Fruit fly (Drosophila melanogaster) whole organism, prepupa: ENCODE data around the gene MED17.

Experiments
- Blimp-1 ChIP-seq: fragments of 200-800 bp; sonication (Bioruptor generic); optimal IDR thresholded peaks from 3 replicates; lab custom pipeline; 2017; ENCODE audit warnings: missing biosample characterization, missing genetic modification characterization, mild to moderate bottlenecking, moderate library complexity, missing genetic modification reagents
- CG11902 ChIP-seq: fragments of 200-800 bp; sonication (Bioruptor generic); optimal IDR thresholded peaks from 3 replicates; lab custom pipeline; 2016; ENCODE audit warnings: missing biosample characterization, missing genetic modification characterization
- CG15336 ChIP-seq: fragments of 200-800 bp; sonication (Bioruptor generic); IDR thresholded peaks from 2 replicates; pipeline ENCODE4 v1.3.6; 2022; ENCODE audit warnings: missing biosample characterization, missing genetic modification characterization
- CG1621 ChIP-seq: fragments of 200-800 bp; sonication (Bioruptor generic); optimal IDR thresholded peaks from 3 replicates; lab custom pipeline; 2018; ENCODE audit warnings: missing biosample characterization, mild to moderate bottlenecking, missing genetic modification characterization
- CG16779 ChIP-seq: fragments of 200-800 bp; sonication (Bioruptor generic); optimal IDR thresholded peaks from 3 replicates; lab custom pipeline; 2017; ENCODE audit warnings: missing biosample characterization, mild to moderate bottlenecking, missing genetic modification characterization
- CG3032 ChIP-seq: fragments of 200-800 bp; optimal IDR thresholded peaks from 2 replicates; lab custom pipeline; 2019; ENCODE audit warnings: missing biosample characterization, mild to moderate bottlenecking, missing genetic modification characterization, moderate library complexity
- CG32006 ChIP-seq: fragments of 200-800 bp; sonication (Bioruptor generic); optimal IDR thresholded peaks from 3 replicates; lab custom pipeline; 2017; ENCODE audit warnings: missing biosample characterization, mild to moderate bottlenecking, missing genetic modification characterization
- CG34406 ChIP-seq: fragments of 200-800 bp; sonication (Bioruptor generic); optimal IDR thresholded peaks from 3 replicates; lab custom pipeline; 2016; ENCODE audit warnings: missing biosample characterization, missing genetic modification characterization
- CG6163 ChIP-seq: fragments of 200-800 bp; sonication (Bioruptor generic); IDR thresholded peaks from 3 replicates; pipeline ENCODE4 v1.3.6; 2022; ENCODE audit warnings: missing biosample characterization, missing genetic modification characterization
- CG6276 ChIP-seq: fragments of 200-800 bp; sonication (Bioruptor generic); optimal IDR thresholded peaks from 2 replicates; lab custom pipeline; 2017; ENCODE audit warnings: missing biosample characterization, mild to moderate bottlenecking, missing genetic modification characterization
- CG6792 ChIP-seq: fragments of 200-800 bp; sonication (Bioruptor generic); optimal IDR thresholded peaks from 3 replicates; lab custom pipeline; 2016; ENCODE audit warnings: missing biosample characterization, missing genetic modification characterization
- CG6808 ChIP-seq: fragments of 200-800 bp; sonication (Bioruptor generic); optimal IDR thresholded peaks from 3 replicates; lab custom pipeline; 2017; ENCODE audit warnings: missing biosample characterization, missing genetic modification characterization, mild to moderate bottlenecking, moderate library complexity, missing genetic modification reagents
- CG6854 ChIP-seq: fragments of 200-800 bp; sonication (Bioruptor generic); optimal IDR thresholded peaks from 2 replicates; lab custom pipeline; 2017; ENCODE audit warnings: missing biosample characterization, mild to moderate bottlenecking, missing genetic modification characterization
- CG7368 ChIP-seq: fragments of 200-800 bp; sonication (Bioruptor generic); optimal IDR thresholded peaks from 3 replicates; lab custom pipeline; 2016; ENCODE audit warnings: missing biosample characterization, missing genetic modification characterization
- CG8119 ChIP-seq: fragments of 200-800 bp; sonication (Bioruptor generic); IDR thresholded peaks from 3 replicates; pipeline ENCODE4 v1.3.6; 2022; ENCODE audit warnings: missing biosample characterization, missing genetic modification characterization
- CG8319 ChIP-seq: fragments of 200-800 bp; sonication (Bioruptor generic); optimal IDR thresholded peaks from 3 replicates; lab custom pipeline; 2016; ENCODE audit warnings: missing biosample characterization, missing genetic modification characterization
- CG8632 ChIP-seq: fragments of 200-800 bp; sonication (Bioruptor generic); optimal IDR thresholded peaks from 3 replicates; lab custom pipeline; 2016; ENCODE audit warnings: missing biosample characterization, missing genetic modification characterization
- CG9139 ChIP-seq: fragments of 200-800 bp; sonication (Bioruptor generic); optimal IDR thresholded peaks from 3 replicates; lab custom pipeline; 2017; ENCODE audit warnings: missing biosample characterization, mild to moderate bottlenecking, missing genetic modification characterization
- Eip78C ChIP-seq: fragments of 200-800 bp; sonication (Bioruptor generic); peaks from one replicate; lab custom pipeline; 2016; ENCODE audit warnings: missing biosample characterization, missing genetic modification characterization
- Eip93F ChIP-seq: fragments of 200-800 bp; sonication (Bioruptor generic); optimal IDR thresholded peaks from 2 replicates; lab custom pipeline; 2016; ENCODE audit warnings: missing biosample characterization, mild to moderate bottlenecking, missing genetic modification characterization
- Ets96B ChIP-seq: fragments of 200-800 bp; optimal IDR thresholded peaks from 2 replicates; lab custom pipeline; 2019; ENCODE audit warnings: missing biosample characterization, mild to moderate bottlenecking, missing genetic modification characterization, moderate library complexity
- Hr38 ChIP-seq: sonication (Bioruptor generic); optimal IDR thresholded peaks from 2 replicates; lab custom pipeline; 2016; ENCODE audit warnings: missing biosample characterization, missing genetic modification characterization
- Hr39 ChIP-seq: fragments of 200-800 bp; sonication (Bioruptor generic); optimal IDR thresholded peaks from 2 replicates; lab custom pipeline; 2016; ENCODE audit warnings: missing biosample characterization, missing genetic modification characterization
- Lpt ChIP-seq: fragments of 200-800 bp; sonication (Bioruptor generic); optimal IDR thresholded peaks from 3 replicates; lab custom pipeline; 2016; ENCODE audit warnings: missing biosample characterization, missing genetic modification characterization
- Met ChIP-seq: fragments of 200-800 bp; sonication (Bioruptor generic); optimal IDR thresholded peaks from 3 replicates; lab custom pipeline; 2016; ENCODE audit warnings: missing biosample characterization, missing genetic modification characterization
- Smox ChIP-seq: fragments of 200-800 bp; sonication (Bioruptor generic); optimal IDR thresholded peaks from 3 replicates; lab custom pipeline; 2016; ENCODE audit warnings: missing biosample characterization, missing genetic modification characterization
- Sox102F ChIP-seq: fragments of 200-800 bp; sonication (Bioruptor generic); optimal IDR thresholded peaks from 2 replicates; lab custom pipeline; 2016; ENCODE audit warnings: missing biosample characterization, mild to moderate bottlenecking, missing genetic modification characterization
- Sox15 ChIP-seq: fragments of 200-800 bp; sonication (Bioruptor generic); optimal IDR thresholded peaks from 3 replicates; lab custom pipeline; 2016; ENCODE audit warnings: missing biosample characterization, missing genetic modification characterization
- achi ChIP-seq: fragments of 200-800 bp; sonication (Bioruptor generic); optimal IDR thresholded peaks from 3 replicates; lab custom pipeline; 2016; ENCODE audit warnings: missing biosample characterization, missing genetic modification characterization
- acj6 ChIP-seq: fragments of 200-800 bp; sonication (Bioruptor generic); optimal IDR thresholded peaks from 3 replicates; lab custom pipeline; 2016; ENCODE audit warnings: missing biosample characterization, missing genetic modification characterization
- cyc ChIP-seq: fragments of 200-800 bp; sonication (Bioruptor generic); optimal IDR thresholded peaks from 3 replicates; lab custom pipeline; 2016; ENCODE audit warnings: missing biosample characterization, missing genetic modification characterization
- dsx ChIP-seq: fragments of 200-800 bp; optimal IDR thresholded peaks from 3 replicates; lab custom pipeline; 2019; ENCODE audit warnings: missing biosample characterization, mild to moderate bottlenecking, missing genetic modification characterization, moderate library complexity; ENCODE audit not compliant: poor library complexity, severe bottlenecking
- fd59A ChIP-seq: fragments of 200-800 bp; sonication (Bioruptor generic); optimal IDR thresholded peaks from 2 replicates; lab custom pipeline; 2017; ENCODE audit warnings: missing biosample characterization, mild to moderate bottlenecking, missing genetic modification characterization, missing genetic modification reagents
- fkh ChIP-seq: fragments of 200-800 bp; sonication (Bioruptor generic); optimal IDR thresholded peaks from 3 replicates; lab custom pipeline; 2017; ENCODE audit warnings: missing biosample characterization, mild to moderate bottlenecking, missing genetic modification characterization, moderate library complexity
- lz ChIP-seq: fragments of 200-800 bp; sonication (Bioruptor generic); optimal IDR thresholded peaks from 3 replicates; lab custom pipeline; 2016; ENCODE audit warnings: missing biosample characterization, missing genetic modification characterization
- net ChIP-seq: fragments of 200-800 bp; sonication (Bioruptor generic); optimal IDR thresholded peaks from 3 replicates; lab custom pipeline; 2016; ENCODE audit warnings: missing biosample characterization, missing genetic modification characterization
- spab ChIP-seq: fragments of 200-800 bp; sonication (Bioruptor generic); optimal IDR thresholded peaks from 2 replicates; lab custom pipeline; 2017; ENCODE audit warnings: missing biosample characterization, mild to moderate bottlenecking, missing genetic modification characterization, missing genetic modification reagents
- ss ChIP-seq, 2 experiments: fragments of 200-800 bp; sonication (Bioruptor generic); optimal IDR thresholded peaks; 2 replicates in 1 of 2; 3 replicates in 1 of 2; lab custom pipeline; 2017 to 2018; ENCODE audit warnings: mild to moderate bottlenecking in 2 of 2, missing biosample characterization in 2 of 2, missing genetic modification characterization in 2 of 2, moderate library complexity in 1 of 2
- svp ChIP-seq: fragments of 200-800 bp; sonication (Bioruptor generic); peaks from one replicate; lab custom pipeline; 2016; ENCODE audit warnings: missing biosample characterization, missing genetic modification characterization
- topi ChIP-seq: fragments of 200-800 bp; sonication (Bioruptor generic); optimal IDR thresholded peaks from 3 replicates; lab custom pipeline; 2016; ENCODE audit warnings: missing biosample characterization, missing genetic modification characterization
- vri ChIP-seq: fragments of 200-800 bp; sonication (Bioruptor generic); optimal IDR thresholded peaks from 3 replicates; lab custom pipeline; 2016; ENCODE audit warnings: missing biosample characterization, mild to moderate bottlenecking, missing genetic modification characterization

The MED17 gene

DNA sequence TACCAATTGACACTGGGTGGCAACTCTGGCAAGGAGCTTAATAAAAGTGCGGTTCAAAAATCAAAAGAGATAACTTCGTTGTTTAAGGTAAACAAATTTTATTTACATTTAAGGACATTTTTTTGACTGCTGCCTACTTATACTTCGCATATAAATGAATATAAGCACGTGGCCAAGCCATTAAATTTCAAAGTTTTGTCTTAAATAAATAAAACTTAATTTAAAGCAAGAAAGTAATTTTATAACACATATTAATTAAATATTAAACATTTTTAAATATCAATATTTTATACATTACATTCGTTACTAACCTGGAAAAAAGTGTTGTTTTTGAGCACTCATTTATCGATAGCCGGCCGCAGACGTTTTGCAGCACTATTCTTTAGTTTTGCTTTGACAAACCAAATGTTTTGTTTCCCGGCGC, at the start of gene MED17, which contains the start of gene CG12321 (continued):
- TF ChIP-seq ss (GFP tag; optimal IDR thresholded peaks at IDR 0.05; lab: Kevin White, UChicago): no peak
- peak; percentile 80 for TF ChIP-seq Ets96B (tag; lab: Kevin White, UChicago)
- TF ChIP-seq CG6276 (GFP tag; lab: Kevin White, UChicago): no peak
- TF ChIP-seq CG6808 (GFP tag; lab: Kevin White, UChicago): no peak
- peak; percentile 72 for TF ChIP-seq fd59A (GFP tag; lab: Kevin White, UChicago)
- TF ChIP-seq Blimp-1 (GFP tag; lab: Kevin White, UChicago): peak; percentile 77
- TF ChIP-seq CG9139 (GFP tag; lab: Kevin White, UChicago): peak; percentile 6

dm6 chr3R:18144853-18145252, 44.0 kb upstream of the MED17 start:
- TF ChIP-seq CG7368 (no peak), svp (GFP tag; lab: Kevin White, UChicago) (peak; percentile 35), vri (GFP tag; lab: Kevin White, UChicago) (no peak)

- no peak for TF ChIP-seq topi (GFP tag; lab: Kevin White, UChicago)
- peak; percentile 83 for TF ChIP-seq CG9139 (GFP tag; lab: Kevin White, UChicago)
- TF ChIP-seq CG16779 (tag; lab: Kevin White, UChicago): peak; percentile 4
- no peak for TF ChIP-seq achi (GFP tag; lab: Kevin White, UChicago)
- TF ChIP-seq Sox15 (GFP tag; lab: Kevin White, UChicago): no peak
- TF ChIP-seq CG3032 (tag; lab: Kevin White, UChicago): peak; percentile 29
- TF ChIP-seq net (GFP tag; lab: Kevin White, UChicago): no peak
- TF ChIP-seq fd59A (GFP tag; lab: Kevin White, UChicago): peak; percentile 1
- no peak for TF ChIP-seq Sox102F (GFP tag; lab: Kevin White, UChicago)
- TF ChIP-seq CG34406 (GFP tag; lab: Kevin White, UChicago): peak; percentile 6
- peak; percentile 28 for TF ChIP-seq Lpt (GFP tag; lab: Kevin White, UChicago)
- TF ChIP-seq Eip93F (GFP tag; lab: Kevin White, UChicago): no peak
- no peak for TF ChIP-seq Blimp-1 (GFP tag; lab: Kevin White, UChicago)
- TF ChIP-seq lz (GFP tag; lab: Kevin White, UChicago): no peak
- TF ChIP-seq CG8319 (GFP tag; lab: Kevin White, UChicago): no peak
- TF ChIP-seq cyc (GFP tag; lab: Kevin White, UChicago): no peak
- peak; percentile 63 to 90 for TF ChIP-seq ss (GFP tag; optimal IDR thresholded peaks at IDR 0.05; lab: Kevin White, UChicago)
- TF ChIP-seq CG32006: no peak
- TF ChIP-seq CG1621 (tag; lab: Kevin White, UChicago): peak; percentile 4
- TF ChIP-seq Smox: no peak
- TF ChIP-seq spab (GFP tag; lab: Kevin White, UChicago): peak; percentile 67
- no peak for TF ChIP-seq Met (GFP tag; lab: Kevin White, UChicago)
- peak; percentile 1 for TF ChIP-seq CG8632
- TF ChIP-seq vri (GFP tag; lab: Kevin White, UChicago): no peak
- peak; percentile 54 for TF ChIP-seq Eip78C (GFP tag; lab: Kevin White, UChicago)
- peak; percentile 10 for TF ChIP-seq CG6276 (GFP tag; lab: Kevin White, UChicago)
- TF ChIP-seq dsx (GFP tag; lab: Kevin White, UChicago): peak; percentile 46
- peak; percentile 56; the same call in 1 of the 3 replicates for TF ChIP-seq CG8119
- TF ChIP-seq acj6 (GFP tag; lab: Kevin White, UChicago): no peak
- no peak for TF ChIP-seq fkh (GFP tag; lab: Kevin White, UChicago)
- TF ChIP-seq Hr38 (GFP tag; lab: Kevin White, UChicago): no peak
- peak; percentile 23 for TF ChIP-seq CG6854
- TF ChIP-seq CG15336 (GFP tag; lab: Robert Waterston, UW): peak; percentile 40; the same call in 1 of the 2 replicates
- peak; percentile 72 for TF ChIP-seq CG6808 (GFP tag; lab: Kevin White, UChicago)
- peak; percentile 55 for TF ChIP-seq svp (GFP tag; lab: Kevin White, UChicago)
- TF ChIP-seq Ets96B (tag; lab: Kevin White, UChicago): peak; percentile 43
- no peak for TF ChIP-seq Hr39 (GFP tag; lab: Kevin White, UChicago)
- peak; percentile 82 for TF ChIP-seq CG6163 (GFP tag; lab: Robert Waterston, UW)
- TF ChIP-seq CG6792 (GFP tag; lab: Kevin White, UChicago): no peak
- TF ChIP-seq CG11902 (GFP tag; lab: Kevin White, UChicago): no peak
Measured at dm6 chr3R:18146629-18147028, 42.2 kb upstream of the MED17 start.
